Worm (Caenorhabditis elegans) whole organism, L4 larva: ENCODE measurements around the gene T05C7.8.

Experiments used
- R02D3.7 ChIP-seq: fragments of 150-350 bp; sonication (generic microtip); optimal IDR thresholded peaks from 3 replicates; lab custom pipeline; 2014; ENCODE audit warnings: missing biosample characterization, missing genetic modification characterization
- aly-2 ChIP-seq: sonication (generic microtip); optimal IDR thresholded peaks from 2 replicates; lab custom pipeline; 2018; ENCODE audit warnings: missing biosample characterization, missing genetic modification characterization
- ama-1 ChIP-seq: fragments of 150-350 bp; optimal IDR thresholded peaks from 2 replicates; lab custom pipeline; 2014; ENCODE audit warnings: inconsistent platforms, mixed read lengths
- ceh-28 ChIP-seq: fragments of 150-350 bp; optimal IDR thresholded peaks from 2 replicates; lab custom pipeline; 2014; ENCODE audit warnings: missing biosample characterization, missing genetic modification reagents, missing genetic modification characterization
- daf-16 ChIP-seq, 3 experiments: sonication (generic microtip); optimal IDR thresholded peaks; 2 replicates each; lab custom pipeline; 2016 to 2017; ENCODE audit warnings: missing genetic modification characterization in 3 of 3, missing genetic modification reagents in 3 of 3, mild to moderate bottlenecking in 2 of 3, missing compliant biosample characterization in 2 of 3, missing biosample characterization in 1 of 3, moderate library complexity in 1 of 3
- nhr-25 ChIP-seq: sonication (generic microtip); optimal IDR thresholded peaks from 2 replicates; lab custom pipeline; 2017; ENCODE audit warnings: missing genetic modification characterization, mild to moderate bottlenecking, missing compliant biosample characterization, antibody characterized with exemption, moderate library complexity, borderline replicate concordance; ENCODE audit not compliant: insufficient read depth
- nhr-28 ChIP-seq: fragments of 150-350 bp; optimal IDR thresholded peaks from 2 replicates; lab custom pipeline; 2014; ENCODE audit warnings: missing biosample characterization, missing genetic modification characterization
- nhr-77 ChIP-seq: fragments of 150-350 bp; optimal IDR thresholded peaks from 2 replicates; lab custom pipeline; 2014; ENCODE audit warnings: missing biosample characterization, missing genetic modification characterization
- set-16 ChIP-seq: fragments of 200-800 bp; sonication (Bioruptor generic); IDR thresholded peaks from 2 replicates; pipeline ENCODE4 v1.3.6; 2022; ENCODE audit warnings: missing genetic modification reagents, missing genetic modification characterization, missing compliant biosample characterization
- snpc-4 ChIP-seq: fragments of 150-350 bp; optimal IDR thresholded peaks from 2 replicates; lab custom pipeline; 2014; ENCODE audit warnings: missing biosample characterization, missing genetic modification characterization
- unc-39 ChIP-seq: sonication (generic microtip); optimal IDR thresholded peaks from 2 replicates; lab custom pipeline; 2017; ENCODE audit warnings: missing biosample characterization, missing genetic modification characterization
- unc-62 ChIP-seq, 3 experiments: fragments of 150-350 bp in 1 of 3; sonication (generic microtip); optimal IDR thresholded peaks in 2 of 3; peaks in 1 of 3; 1 replicate in 1 of 3; 2 replicates in 2 of 3; lab custom pipeline; 2014 to 2017; ENCODE audit warnings: missing biosample characterization in 3 of 3, missing genetic modification characterization in 3 of 3, missing genetic modification reagents in 3 of 3, missing genotype in 1 of 3
- zag-1 ChIP-seq: fragments of 150-350 bp; optimal IDR thresholded peaks from 2 replicates; lab custom pipeline; 2014; ENCODE audit warnings: missing biosample characterization, missing genetic modification characterization
- zip-11 ChIP-seq: fragments of 200-800 bp; sonication (Bioruptor generic); IDR thresholded peaks from 2 replicates; pipeline ENCODE4 v1.3.6; 2022; ENCODE audit warnings: missing genetic modification characterization, missing compliant biosample characterization

DNA sequence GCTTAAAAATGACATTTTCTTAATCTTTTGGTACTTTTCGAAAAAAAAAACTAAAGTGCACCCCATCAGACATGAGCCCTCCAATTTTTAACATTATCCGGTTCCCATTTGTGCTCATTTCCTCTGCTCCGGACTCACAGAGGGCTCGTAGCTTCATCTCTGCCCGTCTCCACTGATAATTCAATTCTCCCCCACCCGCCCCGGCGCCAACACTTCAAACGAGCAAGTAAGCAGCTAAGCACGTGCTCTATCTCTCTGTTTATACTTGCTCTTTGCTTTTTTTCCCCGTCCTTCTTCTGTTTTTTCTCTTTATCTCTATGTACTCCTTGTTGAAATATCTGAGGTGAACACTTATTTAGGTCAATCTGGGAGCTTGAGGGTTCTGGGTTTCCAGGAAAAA is 3.0 kb downstream of the T05C7.8 start, which contains the start of gene T05C7.9:
- no peak for TF ChIP-seq unc-39 (tag; lab: Kevin White, UChicago)
- TF ChIP-seq nhr-77 (tag; lab: Kevin White, UChicago) = no peak
- no peak for TF ChIP-seq unc-62 (GFP tag; optimal IDR thresholded peaks at IDR 0.05 in 1 of 2; lab: Kevin White, UChicago)
- no peak for TF ChIP-seq unc-62 (tag; optimal IDR thresholded peaks at IDR 0.05; lab: Kevin White, UChicago)
- TF ChIP-seq aly-2 (tag; lab: Kevin White, UChicago) = no peak
- TF ChIP-seq nhr-25 (tag; lab: Kevin White, UChicago) = no peak
- no peak for TF ChIP-seq ceh-28 (tag; lab: Kevin White, UChicago)
- no peak for TF ChIP-seq nhr-28 (tag; lab: Kevin White, UChicago)
- TF ChIP-seq R02D3.7 = no peak
- no peak for TF ChIP-seq zip-11 (GFP tag; lab: Robert Waterston, UW)
- no peak for TF ChIP-seq ama-1
- no peak for TF ChIP-seq zag-1 (tag; lab: Kevin White, UChicago)
- TF ChIP-seq snpc-4 (tag; lab: Kevin White, UChicago) = no peak
- TF ChIP-seq set-16 = no peak
- TF ChIP-seq daf-16 (GFP tag; optimal IDR thresholded peaks at IDR 0.05; lab: Kevin White, UChicago) = no peak
- TF ChIP-seq daf-16 (tag; optimal IDR thresholded peaks at IDR 0.05; lab: Kevin White, UChicago) = no peak
